Fruit fly (Drosophila melanogaster): Measurements from ENCODE around the gene CG5167.
A peak's percentile ranks its signal among the peaks of the same experiment; 100 is the strongest.

CG5167 gene

dm6 chr3R:12439401-12440143 lies 33.2 kb downstream of the CG5167 start, which contains the start of gene Desat1 (continued):
- TF ChIP-seq CG11398 (GFP tag; optimal IDR thresholded peaks at IDR 0.05): no peak
- TF ChIP-seq CG12391 (tag; optimal IDR thresholded peaks at IDR 0.05): peak; percentile 20
- TF ChIP-seq CG12219 (GFP tag; optimal IDR thresholded peaks at IDR 0.05): no peak
- no peak for TF ChIP-seq gsb (GFP tag; IDR thresholded peaks at IDR 0.05)
- TF ChIP-seq klu (GFP tag; IDR thresholded peaks at IDR 0.05): no peak
- TF ChIP-seq wor (GFP tag; IDR thresholded peaks at IDR 0.05): no peak
- TF ChIP-seq insv (GFP tag; optimal IDR thresholded peaks at IDR 0.05): peak; percentile 86 to 97
- no peak for TF ChIP-seq Mrtf (GFP tag; IDR thresholded peaks at IDR 0.05)
- no peak for TF ChIP-seq CG10274 (GFP tag; optimal IDR thresholded peaks at IDR 0.05)
- peak; percentile 94 for TF ChIP-seq CG34224 (GFP tag; IDR thresholded peaks at IDR 0.05; ENCODE audit: partially characterized antibody)
- TF ChIP-seq Awh (GFP tag; IDR thresholded peaks at IDR 0.05): no peak
- no peak for TF ChIP-seq Sox102F (GFP tag; optimal IDR thresholded peaks at IDR 0.05)
- no peak for TF ChIP-seq fd102C (GFP tag; optimal IDR thresholded peaks at IDR 0.05)
- TF ChIP-seq Dip2 (GFP tag; IDR thresholded peaks at IDR 0.05): no peak
- TF ChIP-seq CG2712 (tag; optimal IDR thresholded peaks at IDR 0.05): peak; percentile 38
- no peak for TF ChIP-seq crc (GFP tag; optimal IDR thresholded peaks at IDR 0.05)
- TF ChIP-seq PHDP (tag; optimal IDR thresholded peaks at IDR 0.05): no peak
- no peak for TF ChIP-seq dimm (GFP tag; IDR thresholded peaks at IDR 0.05)
- no peak for TF ChIP-seq dmrt11E (tag; optimal IDR thresholded peaks at IDR 0.05)
- TF ChIP-seq CG6254 (GFP tag; optimal IDR thresholded peaks at IDR 0.05): no peak
- TF ChIP-seq tap (tag; optimal IDR thresholded peaks at IDR 0.05): no peak
- TF ChIP-seq ken (GFP tag; IDR thresholded peaks at IDR 0.05): no peak
- TF ChIP-seq CG6854 (GFP tag; optimal IDR thresholded peaks at IDR 0.05): no peak
- TF ChIP-seq CG5953 (GFP tag; IDR thresholded peaks at IDR 0.05): no peak
- TF ChIP-seq hth (optimal IDR thresholded peaks at IDR 0.05): no peak
- TF ChIP-seq CG13296 (GFP tag; optimal IDR thresholded peaks at IDR 0.05): no peak
- no peak for TF ChIP-seq Bdp1 (GFP tag; optimal IDR thresholded peaks at IDR 0.05)
- TF ChIP-seq yki (optimal IDR thresholded peaks at IDR 0.05): no peak
- no peak for TF ChIP-seq CG11093 (GFP tag; IDR thresholded peaks at IDR 0.05)
- no peak for TF ChIP-seq fd96Cb (tag; optimal IDR thresholded peaks at IDR 0.05)
- TF ChIP-seq CG4404 (GFP tag; IDR thresholded peaks at IDR 0.05): no peak
- no peak for TF ChIP-seq CG17802 (tag; optimal IDR thresholded peaks at IDR 0.05)
- TF ChIP-seq bigmax (GFP tag; optimal IDR thresholded peaks at IDR 0.05): no peak
- peak; percentile 23 for TF ChIP-seq CG12659 (GFP tag; optimal IDR thresholded peaks at IDR 0.05)
- TF ChIP-seq CG4730 (GFP tag; IDR thresholded peaks at IDR 0.05): no peak
- no peak for TF ChIP-seq sqz (GFP tag; optimal IDR thresholded peaks at IDR 0.05)
- no peak for TF ChIP-seq ab (GFP tag; optimal IDR thresholded peaks at IDR 0.05)
- no peak for TF ChIP-seq CrebB (tag; optimal IDR thresholded peaks at IDR 0.05)
- TF ChIP-seq scrt (GFP tag; optimal IDR thresholded peaks at IDR 0.05): no peak
- no peak for TF ChIP-seq pho (GFP tag; optimal IDR thresholded peaks at IDR 0.05)
- peak; percentile 31 for TF ChIP-seq CG10543 (GFP tag; optimal IDR thresholded peaks at IDR 0.05)
- TF ChIP-seq Oli (tag; optimal IDR thresholded peaks at IDR 0.05): no peak
- peak; percentile 80 for TF ChIP-seq cwo (GFP tag; optimal IDR thresholded peaks at IDR 0.05)
- TF ChIP-seq CG6654 (GFP tag; optimal IDR thresholded peaks at IDR 0.05): no peak
- TF ChIP-seq psq (GFP tag; optimal IDR thresholded peaks at IDR 0.05): no peak
- TF ChIP-seq CG11560 (tag; IDR thresholded peaks at IDR 0.05): no peak
- no peak for TF ChIP-seq CG10366 (GFP tag; IDR thresholded peaks at IDR 0.05)
- no peak for TF ChIP-seq pros (GFP tag; optimal IDR thresholded peaks at IDR 0.05)
- no peak for TF ChIP-seq CG12744 (GFP tag; optimal IDR thresholded peaks at IDR 0.05)
- TF ChIP-seq Sry-β (GFP tag; optimal IDR thresholded peaks at IDR 0.05): peak; percentile 55
- peak; percentile 86 for TF ChIP-seq stwl (tag; optimal IDR thresholded peaks at IDR 0.05)

Measured in whole organism, embryonic.